Worm (Caenorhabditis elegans) whole organism, early embryonic: ENCODE data around the gene srx-125.

Experiments used
- F13C5.2 ChIP-seq: sonication (generic microtip); optimal IDR thresholded peaks from 2 replicates; lab custom pipeline; 2017; ENCODE audit warnings: mild to moderate bottlenecking, missing genetic modification characterization, inconsistent platforms, missing compliant biosample characterization
- ama-1 ChIP-seq: fragments of 150-350 bp; optimal IDR thresholded peaks from 2 replicates; lab custom pipeline; 2014
- tbx-37 ChIP-seq: fragments of 200-800 bp; sonication (Bioruptor generic); conservative IDR thresholded peaks from 2 replicates; pipeline ENCODE4 v1.3.6; 2022; ENCODE audit warnings: missing genetic modification reagents, missing genetic modification characterization, missing compliant biosample characterization
- tra-4 ChIP-seq: sonication (generic microtip); optimal IDR thresholded peaks from 2 replicates; lab custom pipeline; 2017; ENCODE audit warnings: missing genetic modification characterization, missing compliant biosample characterization

DNA sequence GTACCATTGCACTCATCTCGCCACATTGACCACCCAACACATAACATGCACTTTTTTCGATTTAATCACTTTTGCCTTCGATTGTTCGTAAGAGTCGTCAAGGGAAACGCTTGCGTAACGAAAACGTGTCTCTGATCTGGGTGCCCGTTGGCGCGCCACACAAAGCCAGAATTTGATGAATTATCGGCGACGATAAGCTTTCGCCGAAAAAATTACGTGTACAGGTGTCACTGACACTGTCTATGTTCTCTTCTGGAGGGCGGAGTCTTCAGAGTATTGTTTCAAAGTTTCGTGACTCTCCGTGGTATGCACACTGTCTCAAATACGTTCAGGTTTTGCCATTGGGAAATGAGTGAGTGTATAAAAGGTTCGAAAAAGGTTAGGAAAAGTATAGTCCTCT, 43.6 kb downstream of the srx-125 start, which contains the start of gene F53F1.4:
- TF ChIP-seq tra-4 (tag; lab: Kevin White, UChicago) (no peak), F13C5.2 (tag; lab: Kevin White, UChicago) (no peak), tbx-37 (no peak), ama-1 (lab: Kevin White, UChicago) (no peak)
